Fruit fly (Drosophila melanogaster) whole organism, embryonic: Measurements from ENCODE around the gene CG33203.
A peak's percentile ranks its signal among the peaks of the same experiment; 100 is the strongest.

Experiments
- Ada2b ChIP-seq: fragments of 200-800 bp; sonication (Bioruptor generic); IDR thresholded peaks from 2 replicates; pipeline ENCODE4 v1.3.6; 2022; ENCODE audit warnings: missing biosample characterization, missing genetic modification characterization
- B-H2 ChIP-seq: fragments of 200-800 bp; sonication (Bioruptor generic); optimal IDR thresholded peaks from 2 replicates; lab custom pipeline; 2018; ENCODE audit warnings: missing biosample characterization, mild to moderate bottlenecking, missing genetic modification characterization
- CG10267 ChIP-seq: fragments of 200-800 bp; sonication (Bioruptor generic); optimal IDR thresholded peaks from 2 replicates; lab custom pipeline; 2018; ENCODE audit warnings: missing biosample characterization, mild to moderate bottlenecking, missing genetic modification characterization, moderate library complexity
- CG10321 ChIP-seq: fragments of 200-800 bp; sonication (Bioruptor generic); IDR thresholded peaks from 2 replicates; pipeline ENCODE4 v1.3.6; 2022; ENCODE audit warnings: missing biosample characterization, missing genetic modification characterization
- CG10366 ChIP-seq: fragments of 200-800 bp; sonication (Bioruptor generic); IDR thresholded peaks from 2 replicates; pipeline ENCODE4 v1.3.6; 2022; ENCODE audit warnings: missing biosample characterization, missing genetic modification characterization
- CG12299 ChIP-seq: fragments of 200-800 bp; sonication (Bioruptor generic); optimal IDR thresholded peaks from 2 replicates; lab custom pipeline; 2018; ENCODE audit warnings: missing biosample characterization, mild to moderate bottlenecking, missing genetic modification characterization
- CG12391 ChIP-seq: fragments of 200-800 bp; sonication (Bioruptor generic); optimal IDR thresholded peaks from 3 replicates; lab custom pipeline; 2018; ENCODE audit warnings: missing biosample characterization, mild to moderate bottlenecking, missing genetic modification characterization, moderate library complexity
- CG15696 ChIP-seq: fragments of 200-800 bp; sonication (Bioruptor generic); optimal IDR thresholded peaks from 2 replicates; lab custom pipeline; 2019; ENCODE audit warnings: missing biosample characterization, mild to moderate bottlenecking, missing genetic modification characterization, moderate library complexity
- CG3726 ChIP-seq: fragments of 200-800 bp; sonication (Bioruptor generic); IDR thresholded peaks from 3 replicates; pipeline ENCODE4, ENCODE4 v1.3.6; 2022; ENCODE audit warnings: missing biosample characterization, missing genetic modification characterization
- CG3847 ChIP-seq: fragments of 200-800 bp; sonication (Bioruptor generic); IDR thresholded peaks from 2 replicates; pipeline ENCODE4 v1.3.6; 2022; ENCODE audit warnings: missing biosample characterization, missing genetic modification characterization
- CG4282 ChIP-seq: fragments of 200-800 bp; sonication (Bioruptor generic); optimal IDR thresholded peaks from 2 replicates; lab custom pipeline; 2016; ENCODE audit warnings: missing biosample characterization, missing genetic modification characterization
- CG4328 ChIP-seq: fragments of 200-800 bp; sonication (Bioruptor generic); optimal IDR thresholded peaks from 3 replicates; lab custom pipeline; 2017; ENCODE audit warnings: missing biosample characterization, missing genetic modification reagents, missing genetic modification characterization
- CG6254 ChIP-seq: fragments of 200-800 bp; sonication (Bioruptor generic); optimal IDR thresholded peaks from 3 replicates; lab custom pipeline; 2017; ENCODE audit warnings: mild to moderate bottlenecking, missing biosample characterization, missing genetic modification reagents, missing genetic modification characterization
- CG6683 ChIP-seq: fragments of 200-800 bp; sonication (Bioruptor generic); optimal IDR thresholded peaks from 2 replicates; lab custom pipeline; 2017; ENCODE audit warnings: missing biosample characterization, mild to moderate bottlenecking, missing genetic modification characterization, missing genetic modification reagents
- CG9817 ChIP-seq: fragments of 200-800 bp; sonication (Bioruptor generic); optimal IDR thresholded peaks from 2 replicates; lab custom pipeline; 2018; ENCODE audit warnings: missing biosample characterization, mild to moderate bottlenecking, missing genetic modification characterization, moderate library complexity
- Dfd ChIP-seq, 2 experiments: fragments of >200 bp; optimal IDR thresholded peaks; 2 replicates each; lab custom pipeline; 2017; ENCODE audit warnings: missing biosample characterization in 2 of 2, missing genetic modification characterization in 2 of 2
- Dip3 ChIP-seq: fragments of 200-800 bp; sonication (Bioruptor generic); optimal IDR thresholded peaks from 3 replicates; lab custom pipeline; 2016; ENCODE audit warnings: missing biosample characterization, missing genetic modification characterization
- Fer2 ChIP-seq: fragments of 200-800 bp; sonication (Bioruptor generic); optimal IDR thresholded peaks from 2 replicates; lab custom pipeline; 2018; ENCODE audit warnings: missing biosample characterization, mild to moderate bottlenecking, missing genetic modification characterization, moderate library complexity
- Hr3 ChIP-seq: fragments of 200-800 bp; sonication (Bioruptor generic); optimal IDR thresholded peaks from 3 replicates; lab custom pipeline; 2016; ENCODE audit warnings: missing biosample characterization, missing genetic modification characterization
- Mes4 ChIP-seq: fragments of 200-800 bp; sonication (Bioruptor generic); optimal IDR thresholded peaks from 2 replicates; lab custom pipeline; 2016; ENCODE audit warnings: missing biosample characterization, missing genetic modification characterization
- Neu2 ChIP-seq: fragments of 200-800 bp; sonication (Bioruptor generic); optimal IDR thresholded peaks from 3 replicates; lab custom pipeline; 2016; ENCODE audit warnings: missing biosample characterization, missing genetic modification characterization, borderline replicate concordance
- Nf-YC ChIP-seq: fragments of 200-800 bp; optimal IDR thresholded peaks from 3 replicates; lab custom pipeline; 2019; ENCODE audit warnings: missing biosample characterization, mild to moderate bottlenecking, missing genetic modification characterization, moderate library complexity
- Oaz ChIP-seq: fragments of 200-800 bp; sonication (Bioruptor generic); IDR thresholded peaks from 2 replicates; pipeline ENCODE4 v1.3.6; 2022; ENCODE audit warnings: missing biosample characterization, missing genetic modification characterization
- Opbp ChIP-seq: fragments of 200-800 bp; sonication (Bioruptor generic); IDR thresholded peaks from 3 replicates; pipeline ENCODE4 v1.3.6; 2022; ENCODE audit warnings: missing biosample characterization, missing genetic modification characterization; ENCODE audit not compliant: partially characterized antibody
- Poxn ChIP-seq: fragments of 200-800 bp; sonication (Bioruptor generic); IDR thresholded peaks from 2 replicates; pipeline ENCODE4 v1.3.6; 2022; ENCODE audit warnings: missing biosample characterization, missing genetic modification characterization
- Stat92E ChIP-seq, 3 experiments: fragments of >200 bp in 2 of 3; fragments of 200-800 bp in 1 of 3; sonication (Bioruptor generic) in 1 of 3; optimal IDR thresholded peaks; 2 replicates each; lab custom pipeline; 2017 to 2019; ENCODE audit warnings: missing biosample characterization in 3 of 3, missing genetic modification characterization in 3 of 3, mild to moderate bottlenecking in 1 of 3, moderate library complexity in 1 of 3
- al ChIP-seq: fragments of 200-800 bp; sonication (Bioruptor generic); IDR thresholded peaks from 2 replicates; pipeline ENCODE4 v1.3.6; 2022; ENCODE audit warnings: missing biosample characterization, missing genetic modification characterization
- bigmax ChIP-seq: fragments of 200-800 bp; sonication (Bioruptor generic); optimal IDR thresholded peaks from 2 replicates; lab custom pipeline; 2018; ENCODE audit warnings: missing biosample characterization, mild to moderate bottlenecking, missing genetic modification characterization
- br ChIP-seq: fragments of >200 bp; optimal IDR thresholded peaks from 2 replicates; lab custom pipeline; 2017
- croc ChIP-seq: fragments of 200-800 bp; sonication (Bioruptor generic); conservative IDR thresholded peaks from 3 replicates; pipeline ENCODE4 v1.3.6; 2022; ENCODE audit warnings: missing biosample characterization, missing genetic modification characterization
- crol ChIP-seq: fragments of 200-800 bp; sonication (Bioruptor generic); IDR thresholded peaks from 2 replicates; pipeline ENCODE4 v1.3.6; 2022; ENCODE audit warnings: missing biosample characterization, missing genetic modification characterization
- da ChIP-seq: fragments of 200-800 bp; sonication (Bioruptor generic); optimal IDR thresholded peaks from 2 replicates; lab custom pipeline; 2016; ENCODE audit warnings: missing biosample characterization, missing genetic modification characterization
- eve ChIP-seq, 2 experiments: fragments of >200 bp; optimal IDR thresholded peaks; 2 replicates each; lab custom pipeline; 2017; ENCODE audit warnings: missing biosample characterization in 2 of 2, missing genetic modification characterization in 2 of 2
- exex ChIP-seq: fragments of 200-800 bp; sonication (Bioruptor generic); optimal IDR thresholded peaks from 4 replicates; lab custom pipeline; 2018; ENCODE audit warnings: missing biosample characterization, mild to moderate bottlenecking, missing genetic modification characterization, moderate library complexity
- eyg ChIP-seq: fragments of 200-800 bp; sonication (Bioruptor generic); optimal IDR thresholded peaks from 3 replicates; lab custom pipeline; 2016; ENCODE audit warnings: missing biosample characterization, missing genetic modification characterization
- fd64A ChIP-seq: fragments of 200-800 bp; sonication (Bioruptor generic); optimal IDR thresholded peaks from 3 replicates; lab custom pipeline; 2018; ENCODE audit warnings: missing biosample characterization, mild to moderate bottlenecking, missing genetic modification characterization
- fru ChIP-seq: fragments of >200 bp; optimal IDR thresholded peaks from 2 replicates; lab custom pipeline; 2017
- h ChIP-seq: fragments of >200 bp; optimal IDR thresholded peaks from 2 replicates; lab custom pipeline; 2017
- ind ChIP-seq: fragments of 200-800 bp; sonication (Bioruptor generic); optimal IDR thresholded peaks from 3 replicates; lab custom pipeline; 2016; ENCODE audit warnings: missing biosample characterization, missing genetic modification characterization
- nmo ChIP-seq: fragments of 200-800 bp; sonication (Bioruptor generic); optimal IDR thresholded peaks from 2 replicates; lab custom pipeline; 2018; ENCODE audit warnings: missing biosample characterization, mild to moderate bottlenecking, missing genetic modification characterization, moderate library complexity
- odd ChIP-seq: fragments of 200-800 bp; sonication (Bioruptor generic); optimal IDR thresholded peaks from 2 replicates; lab custom pipeline; 2017; ENCODE audit warnings: missing biosample characterization, mild to moderate bottlenecking, missing genetic modification characterization
- pros ChIP-seq: fragments of 200-800 bp; sonication (Bioruptor generic); optimal IDR thresholded peaks from 3 replicates; lab custom pipeline; 2019; ENCODE audit warnings: missing biosample characterization, mild to moderate bottlenecking, missing genetic modification characterization, moderate library complexity
- run ChIP-seq: fragments of 200-800 bp; sonication (Bioruptor generic); optimal IDR thresholded peaks from 3 replicates; lab custom pipeline; 2018; ENCODE audit warnings: missing biosample characterization, mild to moderate bottlenecking, missing genetic modification characterization
- sens ChIP-seq: fragments of 200-800 bp; sonication (Bioruptor generic); peaks from one replicate; lab custom pipeline; 2016; ENCODE audit warnings: missing biosample characterization, missing genetic modification characterization
- sna ChIP-seq: fragments of 200-800 bp; sonication (Bioruptor generic); IDR thresholded peaks from 2 replicates; pipeline ENCODE4 v1.3.6; 2022; ENCODE audit warnings: missing biosample characterization, missing genetic modification characterization; ENCODE audit not compliant: partially characterized antibody
- stc ChIP-seq: fragments of 200-800 bp; sonication (Bioruptor generic); IDR thresholded peaks from 2 replicates; pipeline ENCODE4 v1.3.6; 2022; ENCODE audit warnings: missing biosample characterization, missing genetic modification characterization
- tna ChIP-seq: fragments of 200-800 bp; sonication (Bioruptor generic); IDR thresholded peaks from 2 replicates; pipeline ENCODE4 v1.3.6; 2022; ENCODE audit warnings: missing biosample characterization, missing genetic modification characterization; ENCODE audit not compliant: partially characterized antibody
- twi ChIP-seq: fragments of 200-800 bp; optimal IDR thresholded peaks from 2 replicates; lab custom pipeline; 2019; ENCODE audit warnings: missing biosample characterization, mild to moderate bottlenecking, missing genetic modification characterization, moderate library complexity
- unpg ChIP-seq: fragments of 200-800 bp; sonication (Bioruptor generic); optimal IDR thresholded peaks from 3 replicates; lab custom pipeline; 2018; ENCODE audit warnings: missing biosample characterization, mild to moderate bottlenecking, missing genetic modification characterization, moderate library complexity
- yki ChIP-seq: fragments of >200 bp; optimal IDR thresholded peaks from 3 replicates; lab custom pipeline; 2018

CG33203 gene

DNA sequence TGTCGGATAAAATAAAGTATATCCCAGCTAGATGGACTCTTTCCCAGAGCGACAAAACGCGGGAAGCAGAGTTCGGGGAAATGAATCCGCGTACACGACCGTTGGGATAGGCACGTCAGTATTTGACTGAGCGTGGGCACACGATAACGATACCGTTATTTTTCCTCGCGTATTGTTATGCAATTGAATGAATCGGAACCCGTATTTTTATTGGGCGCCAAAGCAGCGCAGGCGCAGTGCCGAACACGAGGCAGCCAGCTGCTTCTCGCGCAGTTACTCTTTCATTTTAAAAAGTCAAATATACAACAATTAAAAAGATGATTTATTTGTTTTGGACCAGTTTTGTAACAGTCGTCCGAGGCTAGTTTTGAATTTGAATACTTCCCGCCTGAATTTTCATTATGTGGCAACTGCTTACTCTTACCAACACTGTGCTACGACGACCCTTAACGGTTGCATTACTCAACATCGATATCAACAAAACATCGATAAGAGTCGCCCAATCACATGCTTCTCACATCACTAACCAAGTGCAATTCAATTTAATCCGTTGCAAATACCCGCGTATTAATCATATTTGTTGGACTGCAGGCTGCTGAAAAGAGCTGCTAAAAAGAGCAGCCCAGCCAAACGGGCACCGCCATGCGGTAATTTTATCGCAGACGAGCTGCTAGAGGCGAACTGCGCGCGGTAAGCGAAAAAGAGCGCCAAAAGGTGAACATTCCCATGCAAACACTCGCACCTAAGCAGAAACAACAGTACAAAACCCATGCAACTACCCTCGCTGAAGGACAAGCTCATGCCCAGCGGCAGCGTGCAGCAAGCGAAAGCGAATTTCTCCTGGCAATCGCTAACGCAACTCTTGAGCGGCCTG is at the start of gene CG33203, which contains the start of gene Doa (continued):
- TF ChIP-seq B-H2 (peak; percentile 43), Stat92E (GFP tag; optimal IDR thresholded peaks at IDR 0.05; lab: Kevin White, UChicago) (peak in 1 of 3 experiments; percentile 22), CG15696 (tag; lab: Kevin White, UChicago) (no peak), nmo (peak; percentile 68), Opbp (GFP tag; lab: Robert Waterston, UW) (peak; percentile 87), sens (GFP tag; lab: Kevin White, UChicago) (peak; percentile 75), Hr3 (GFP tag; lab: Kevin White, UChicago) (peak; percentile 40), fru (lab: Kevin White, UChicago) (no peak), CG4328 (GFP tag; lab: Kevin White, UChicago) (no peak), Fer2 (tag; lab: Kevin White, UChicago) (no peak), eve (GFP tag; optimal IDR thresholded peaks at IDR 0.05; lab: Kevin White, UChicago) (no peak), bigmax (GFP tag; lab: Kevin White, UChicago) (no peak), yki (lab: Kevin White, UChicago) (no peak), twi (tag; lab: Kevin White, UChicago) (no peak), CG6254 (GFP tag; lab: Kevin White, UChicago) (no peak), sna (GFP tag; lab: Robert Waterston, UW) (peak; percentile 81), crol (no peak), Nf-YC (tag; lab: Kevin White, UChicago) (peak; percentile 28), Mes4 (no peak), CG10366 (GFP tag; lab: Robert Waterston, UW) (peak; percentile 11; the same call in 1 of the 2 replicates), CG4282 (peak; percentile 76), Neu2 (no peak), CG9817 (tag; lab: Kevin White, UChicago) (peak; percentile 53), stc (GFP tag; lab: Robert Waterston, UW) (0 out of 2 replicates have a peak, but pooled peaks have one; percentile 24), Poxn (no peak), Ada2b (no peak), eyg (GFP tag; lab: Kevin White, UChicago) (peak; percentile 16), croc (GFP tag; lab: Robert Waterston, UW) (no peak), CG10267 (tag; lab: Kevin White, UChicago) (peak; percentile 99), CG3726 (GFP tag; lab: Robert Waterston, UW) (0 out of 3 replicates have a peak, but pooled peaks have one; percentile 37), CG12299 (tag; lab: Kevin White, UChicago) (no peak), Oaz (GFP tag; lab: Robert Waterston, UW) (no peak), ind (GFP tag; lab: Kevin White, UChicago) (peak; percentile 33), Dfd (GFP tag; optimal IDR thresholded peaks at IDR 0.05; lab: Kevin White, UChicago) (no peak), da (GFP tag; lab: Kevin White, UChicago) (no peak), CG12391 (tag; lab: Kevin White, UChicago) (peak; percentile 28), fd64A (GFP tag; lab: Kevin White, UChicago) (no peak), Dip3 (GFP tag; lab: Kevin White, UChicago) (peak; percentile 17), exex (no peak), br (lab: Kevin White, UChicago) (no peak), odd (GFP tag; lab: Kevin White, UChicago) (no peak), tna (GFP tag; lab: Robert Waterston, UW) (peak; percentile 46), run (tag; lab: Kevin White, UChicago) (no peak), pros (GFP tag; lab: Kevin White, UChicago) (no peak), CG10321 (GFP tag; lab: Robert Waterston, UW) (no peak), h (lab: Kevin White, UChicago) (no peak), al (GFP tag; lab: Robert Waterston, UW) (0 out of 2 replicates have a peak, but pooled peaks have one; percentile 22), CG6683 (no peak), CG3847 (GFP tag; lab: Robert Waterston, UW) (peak; percentile 80), unpg (GFP tag; lab: Kevin White, UChicago) (no peak)
